Fruit fly (Drosophila melanogaster): ENCODE results near the gene dpr6.

DNA sequence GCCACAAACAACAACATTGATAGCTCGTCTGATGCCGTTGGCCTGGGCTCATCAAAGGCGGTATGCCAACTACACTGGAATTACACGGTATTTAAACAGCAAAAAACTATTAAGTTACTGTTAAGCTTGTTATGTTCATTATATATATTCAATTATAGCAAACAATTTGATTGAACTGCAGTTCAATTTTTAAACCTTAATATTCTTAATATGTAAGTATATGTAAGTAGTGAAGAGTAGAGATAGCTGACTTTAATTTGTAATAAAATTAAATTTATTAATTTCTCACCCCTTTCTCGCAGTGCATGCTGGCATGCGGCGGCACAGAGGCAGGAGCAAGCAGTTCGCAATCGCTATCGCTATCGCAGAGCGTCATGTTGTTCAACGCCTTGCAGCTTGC, 135.9 kb downstream of the dpr6 start:
- TF ChIP-seq Sin3A (optimal IDR thresholded peaks at IDR 0.05), result no peak
- TF ChIP-seq Myc (optimal IDR thresholded peaks at IDR 0.05), result no peak

Measured in Kc167 (cell line).